Worm (Caenorhabditis elegans) whole organism, L4/young adult: ENCODE measurements around the gene F23B12.1.
A peak's percentile ranks its signal among the peaks of the same experiment; 100 is the strongest.

ENCODE experiments used
- W03F9.2 ChIP-seq: fragments of 150-350 bp; optimal IDR thresholded peaks from 2 replicates; lab custom pipeline; 2014; ENCODE audit warnings: missing biosample characterization, missing genetic modification characterization
- dao-5 ChIP-seq: sonication (generic microtip); optimal IDR thresholded peaks from 2 replicates; lab custom pipeline; 2016; ENCODE audit warnings: missing genotype, missing genetic modification characterization, moderate library complexity, missing compliant biosample characterization
- him-1 ChIP-seq: sonication (generic microtip); optimal IDR thresholded peaks from 2 replicates; lab custom pipeline; 2016; ENCODE audit warnings: missing genotype, missing genetic modification reagents, missing genetic modification characterization, missing compliant biosample characterization

ce11 chrV:14457070-14457469, 28.1 kb downstream of the F23B12.1 start, which contains the start of gene coh-3:
- TF ChIP-seq dao-5 (tag; lab: Kevin White, UChicago) (no peak), him-1 (tag; lab: Kevin White, UChicago) (no peak), W03F9.2 (tag; lab: Kevin White, UChicago) (peak; percentile 48)
